Worm (Caenorhabditis elegans) whole organism, L4 larva: ENCODE results near the gene oac-24.
A peak's percentile ranks its signal among the peaks of the same experiment; 100 is the strongest.

Source experiments
- ceh-20 ChIP-seq: fragments of 200-800 bp; sonication (Bioruptor generic); IDR thresholded peaks from 2 replicates; pipeline ENCODE4 v1.3.6; 2022; ENCODE audit warnings: missing genetic modification reagents, missing genetic modification characterization, missing compliant biosample characterization
- unc-62 ChIP-seq, 3 experiments: fragments of 150-350 bp in 1 of 3; sonication (generic microtip); optimal IDR thresholded peaks in 2 of 3; peaks in 1 of 3; 1 replicate in 1 of 3; 2 replicates in 2 of 3; lab custom pipeline; 2014 to 2017; ENCODE audit warnings: missing biosample characterization in 3 of 3, missing genetic modification characterization in 3 of 3, missing genetic modification reagents in 3 of 3, missing genotype in 1 of 3

DNA sequence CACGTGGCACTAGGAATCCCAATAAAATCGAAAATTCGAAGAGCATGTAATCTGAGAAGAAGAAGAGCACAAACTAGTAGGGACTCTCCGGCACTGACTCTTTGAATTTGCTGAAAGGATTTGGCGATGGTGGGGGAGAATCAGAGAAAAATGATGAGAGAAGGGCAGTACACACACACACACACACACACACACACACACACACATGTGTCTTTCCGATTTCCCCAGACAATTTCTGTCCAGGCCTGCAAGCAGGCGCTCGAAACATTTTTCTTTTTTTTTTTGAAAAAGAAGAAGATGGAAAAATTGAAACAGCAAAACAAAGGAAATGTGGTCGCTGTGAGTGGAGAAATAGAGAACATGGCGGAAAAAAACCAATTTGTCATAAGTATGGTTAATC, 19.5 kb downstream of the oac-24 start, which contains the start of gene tig-2:
- TF ChIP-seq unc-62 (GFP tag; optimal IDR thresholded peaks at IDR 0.05 in 1 of 2; lab: Kevin White, UChicago) = peak in 1 of 2 experiments; percentile 99
- no peak for TF ChIP-seq unc-62 (tag; optimal IDR thresholded peaks at IDR 0.05; lab: Kevin White, UChicago)
- TF ChIP-seq ceh-20 (GFP tag; lab: Robert Waterston, UW) = 0 out of 2 replicates have a peak, but pooled peaks have one; percentile 43
